Fruit fly (Drosophila melanogaster) whole organism, embryonic: ENCODE results near the gene GstT4.
A peak's percentile ranks its signal among the peaks of the same experiment; 100 is the strongest.

ENCODE experiments used
- C15 ChIP-seq: fragments of 200-800 bp; sonication (Bioruptor generic); IDR thresholded peaks from 3 replicates; pipeline ENCODE4 v1.3.6; 2022; ENCODE audit warnings: missing biosample characterization, missing genetic modification characterization
- CG10366 ChIP-seq: fragments of 200-800 bp; sonication (Bioruptor generic); IDR thresholded peaks from 2 replicates; pipeline ENCODE4 v1.3.6; 2022; ENCODE audit warnings: missing biosample characterization, missing genetic modification characterization
- CG11398 ChIP-seq: fragments of 200-800 bp; sonication (Bioruptor generic); optimal IDR thresholded peaks from 2 replicates; lab custom pipeline; 2016; ENCODE audit warnings: missing biosample characterization, missing genetic modification characterization
- CG11504 ChIP-seq: fragments of 200-800 bp; sonication (Bioruptor generic); optimal IDR thresholded peaks from 3 replicates; lab custom pipeline; 2019; ENCODE audit warnings: missing biosample characterization, mild to moderate bottlenecking, missing genetic modification characterization, moderate library complexity
- CG12391 ChIP-seq: fragments of 200-800 bp; sonication (Bioruptor generic); optimal IDR thresholded peaks from 3 replicates; lab custom pipeline; 2018; ENCODE audit warnings: missing biosample characterization, mild to moderate bottlenecking, missing genetic modification characterization, moderate library complexity
- CG12744 ChIP-seq: fragments of 200-800 bp; sonication (Bioruptor generic); optimal IDR thresholded peaks from 2 replicates; lab custom pipeline; 2016; ENCODE audit warnings: missing biosample characterization, missing genetic modification characterization
- CG14014 ChIP-seq: fragments of 200-800 bp; sonication (Bioruptor generic); IDR thresholded peaks from 2 replicates; pipeline ENCODE4 v1.3.6; 2022; ENCODE audit warnings: missing biosample characterization, missing genetic modification characterization
- CG17328 ChIP-seq: fragments of 200-800 bp; sonication (Bioruptor generic); IDR thresholded peaks from 2 replicates; pipeline ENCODE4 v1.3.6; 2022; ENCODE audit warnings: missing biosample characterization, missing genetic modification characterization
- CG17359 ChIP-seq: fragments of 200-800 bp; sonication (Bioruptor generic); optimal IDR thresholded peaks from 3 replicates; lab custom pipeline; 2018; ENCODE audit warnings: missing biosample characterization, mild to moderate bottlenecking, missing genetic modification characterization, moderate library complexity
- CG17361 ChIP-seq: fragments of 200-800 bp; sonication (Bioruptor generic); IDR thresholded peaks from 3 replicates; pipeline ENCODE4 v1.3.6; 2022; ENCODE audit warnings: missing biosample characterization, missing genetic modification characterization
- CG2199 ChIP-seq: fragments of 200-800 bp; sonication (Bioruptor generic); IDR thresholded peaks from 3 replicates; pipeline ENCODE4 v1.3.6; 2022; ENCODE audit warnings: missing biosample characterization, missing genetic modification characterization
- CG31365 ChIP-seq: fragments of 200-800 bp; sonication (Bioruptor generic); optimal IDR thresholded peaks from 2 replicates; lab custom pipeline; 2018; ENCODE audit warnings: missing biosample characterization, mild to moderate bottlenecking, missing genetic modification characterization
- CG4424 ChIP-seq: fragments of 200-800 bp; sonication (Bioruptor generic); optimal IDR thresholded peaks from 3 replicates; lab custom pipeline; 2016; ENCODE audit warnings: missing biosample characterization, missing genetic modification characterization
- CG4854 ChIP-seq: fragments of 200-800 bp; sonication (Bioruptor generic); optimal IDR thresholded peaks from 2 replicates; lab custom pipeline; 2016; ENCODE audit warnings: missing biosample characterization, missing genetic modification characterization, inconsistent platforms
- CG6175 ChIP-seq: fragments of 200-800 bp; sonication (Bioruptor generic); IDR thresholded peaks from 3 replicates; pipeline ENCODE4 v1.3.6; 2022; ENCODE audit warnings: missing biosample characterization, missing genetic modification characterization
- CG6254 ChIP-seq: fragments of 200-800 bp; sonication (Bioruptor generic); optimal IDR thresholded peaks from 3 replicates; lab custom pipeline; 2017; ENCODE audit warnings: mild to moderate bottlenecking, missing biosample characterization, missing genetic modification reagents, missing genetic modification characterization
- CG6272 ChIP-seq: fragments of 200-800 bp; sonication (Bioruptor generic); IDR thresholded peaks from 2 replicates; pipeline ENCODE4 v1.3.6; 2022; ENCODE audit warnings: missing biosample characterization, missing genetic modification characterization
- CG7271 ChIP-seq: fragments of 200-800 bp; sonication (Bioruptor generic); optimal IDR thresholded peaks from 2 replicates; lab custom pipeline; 2018; ENCODE audit warnings: missing biosample characterization, mild to moderate bottlenecking, missing genetic modification characterization, moderate library complexity
- CG7372 ChIP-seq: fragments of 200-800 bp; sonication (Bioruptor generic); IDR thresholded peaks from 2 replicates; pipeline ENCODE4 v1.3.6; 2022; ENCODE audit warnings: missing biosample characterization, missing genetic modification characterization
- CG9727 ChIP-seq: fragments of 200-800 bp; sonication (Bioruptor generic); optimal IDR thresholded peaks from 3 replicates; lab custom pipeline; 2017; ENCODE audit warnings: missing biosample characterization, mild to moderate bottlenecking, missing genetic modification characterization
- D19B ChIP-seq: fragments of 200-800 bp; sonication (Bioruptor generic); optimal IDR thresholded peaks from 2 replicates; lab custom pipeline; 2017; ENCODE audit warnings: missing biosample characterization, mild to moderate bottlenecking, missing genetic modification characterization
- Dek ChIP-seq: fragments of 200-800 bp; sonication (Bioruptor generic); optimal IDR thresholded peaks from 3 replicates; lab custom pipeline; 2019; ENCODE audit warnings: missing biosample characterization, mild to moderate bottlenecking, missing genetic modification characterization, moderate library complexity
- HLH3B ChIP-seq: fragments of 200-800 bp; sonication (Bioruptor generic); IDR thresholded peaks from 2 replicates; pipeline ENCODE4 v1.3.6; 2022; ENCODE audit warnings: missing biosample characterization, missing genetic modification characterization
- HLHmδ ChIP-seq: fragments of 200-800 bp; sonication (Bioruptor generic); optimal IDR thresholded peaks from 2 replicates; lab custom pipeline; 2018; ENCODE audit warnings: missing biosample characterization, mild to moderate bottlenecking, missing genetic modification characterization, moderate library complexity
- Hmr ChIP-seq: fragments of 200-800 bp; sonication (Bioruptor generic); optimal IDR thresholded peaks from 3 replicates; lab custom pipeline; 2017; ENCODE audit warnings: mild to moderate bottlenecking, missing biosample characterization, missing genetic modification reagents, missing genetic modification characterization
- Hr3 ChIP-seq: fragments of 200-800 bp; sonication (Bioruptor generic); optimal IDR thresholded peaks from 3 replicates; lab custom pipeline; 2016; ENCODE audit warnings: missing biosample characterization, missing genetic modification characterization
- Lpt ChIP-seq: fragments of >200 bp; optimal IDR thresholded peaks from 2 replicates; lab custom pipeline; 2018; ENCODE audit warnings: missing biosample characterization, missing genetic modification characterization
- Meics ChIP-seq: fragments of 200-800 bp; sonication (Bioruptor generic); optimal IDR thresholded peaks from 2 replicates; lab custom pipeline; 2017; ENCODE audit warnings: missing biosample characterization, mild to moderate bottlenecking, missing genetic modification characterization
- Mrtf ChIP-seq: fragments of 200-800 bp; sonication (Bioruptor generic); IDR thresholded peaks from 3 replicates; pipeline ENCODE4 v1.3.6; 2022; ENCODE audit warnings: missing biosample characterization, missing genetic modification characterization
- Ptx1 ChIP-seq: fragments of 200-800 bp; sonication (Bioruptor generic); IDR thresholded peaks from 2 replicates; pipeline ENCODE4 v1.3.6; 2022; ENCODE audit warnings: missing biosample characterization, missing genetic modification characterization
- TFAM ChIP-seq: fragments of 200-800 bp; sonication (Bioruptor generic); optimal IDR thresholded peaks from 2 replicates; lab custom pipeline; 2017; ENCODE audit warnings: missing biosample characterization, missing genetic modification characterization, inconsistent platforms
- Vsx1 ChIP-seq: fragments of 200-800 bp; sonication (Bioruptor generic); optimal IDR thresholded peaks from 2 replicates; lab custom pipeline; 2017; ENCODE audit warnings: missing biosample characterization, mild to moderate bottlenecking, missing genetic modification characterization, missing genetic modification reagents
- ara ChIP-seq: fragments of 200-800 bp; sonication (Bioruptor generic); IDR thresholded peaks from 2 replicates; pipeline ENCODE4 v1.3.6; 2022; ENCODE audit warnings: missing biosample characterization, missing genetic modification characterization
- bbx ChIP-seq: fragments of 200-800 bp; sonication (Bioruptor generic); IDR thresholded peaks from 2 replicates; pipeline ENCODE4 v1.3.6; 2022; ENCODE audit warnings: missing biosample characterization, missing genetic modification characterization; ENCODE audit not compliant: partially characterized antibody
- caup ChIP-seq: fragments of 200-800 bp; sonication (Bioruptor generic); optimal IDR thresholded peaks from 3 replicates; lab custom pipeline; 2017; ENCODE audit warnings: missing biosample characterization, mild to moderate bottlenecking, missing genetic modification characterization, moderate library complexity; ENCODE audit not compliant: severe bottlenecking
- ci ChIP-seq: fragments of 200-800 bp; sonication (Bioruptor generic); IDR thresholded peaks from 3 replicates; pipeline ENCODE4 v1.3.6; 2022; ENCODE audit warnings: missing biosample characterization, missing genetic modification characterization
- da ChIP-seq: fragments of 200-800 bp; sonication (Bioruptor generic); optimal IDR thresholded peaks from 2 replicates; lab custom pipeline; 2016; ENCODE audit warnings: missing biosample characterization, missing genetic modification characterization
- eve ChIP-seq, 2 experiments: fragments of >200 bp; optimal IDR thresholded peaks; 2 replicates each; lab custom pipeline; 2017; ENCODE audit warnings: missing biosample characterization in 2 of 2, missing genetic modification characterization in 2 of 2
- fd3F ChIP-seq: fragments of 200-800 bp; sonication (Bioruptor generic); optimal IDR thresholded peaks from 2 replicates; lab custom pipeline; 2018; ENCODE audit warnings: missing biosample characterization, mild to moderate bottlenecking, missing genetic modification characterization, moderate library complexity
- gem ChIP-seq: fragments of 200-800 bp; sonication (Bioruptor generic); optimal IDR thresholded peaks from 2 replicates; lab custom pipeline; 2019; ENCODE audit warnings: missing biosample characterization, mild to moderate bottlenecking, missing genetic modification characterization, moderate library complexity
- gro ChIP-seq: fragments of 200-800 bp; sonication (Bioruptor generic); optimal IDR thresholded peaks from 2 replicates; lab custom pipeline; 2016; ENCODE audit warnings: missing biosample characterization, missing genetic modification characterization
- gt ChIP-seq: fragments of 200-800 bp; sonication (Bioruptor generic); IDR thresholded peaks from 2 replicates; pipeline ENCODE4 v1.3.6; 2022; ENCODE audit warnings: missing biosample characterization, missing genetic modification characterization
- hbn ChIP-seq: fragments of 200-800 bp; sonication (Bioruptor generic); IDR thresholded peaks from 2 replicates; pipeline ENCODE4 v1.3.6; 2022; ENCODE audit warnings: missing biosample characterization, missing genetic modification characterization; ENCODE audit not compliant: partially characterized antibody
- kay ChIP-seq: fragments of 200-800 bp; sonication (Bioruptor generic); optimal IDR thresholded peaks from 2 replicates; lab custom pipeline; 2016; ENCODE audit warnings: missing biosample characterization, missing genetic modification characterization
- lmd ChIP-seq: fragments of 200-800 bp; sonication (Bioruptor generic); IDR thresholded peaks from 2 replicates; pipeline ENCODE4 v1.3.6; 2022; ENCODE audit warnings: missing biosample characterization, missing genetic modification characterization
- pita ChIP-seq: fragments of 200-800 bp; sonication (Bioruptor generic); optimal IDR thresholded peaks from 2 replicates; lab custom pipeline; 2017; ENCODE audit warnings: missing biosample characterization, mild to moderate bottlenecking, missing genetic modification characterization
- psq ChIP-seq: fragments of 200-800 bp; sonication (Bioruptor generic); optimal IDR thresholded peaks from 2 replicates; lab custom pipeline; 2017; ENCODE audit warnings: missing biosample characterization, missing genetic modification characterization
- sd ChIP-seq: fragments of 200-800 bp; sonication (Bioruptor generic); optimal IDR thresholded peaks from 3 replicates; lab custom pipeline; 2018; ENCODE audit warnings: missing biosample characterization, mild to moderate bottlenecking, missing genetic modification characterization, moderate library complexity
- sim ChIP-seq: fragments of 200-800 bp; sonication (Bioruptor generic); IDR thresholded peaks from 2 replicates; pipeline ENCODE4 v1.3.6; 2022; ENCODE audit warnings: missing biosample characterization, missing genetic modification characterization
- stwl ChIP-seq: fragments of 200-800 bp; sonication (Bioruptor generic); optimal IDR thresholded peaks from 3 replicates; lab custom pipeline; 2018; ENCODE audit warnings: missing biosample characterization, mild to moderate bottlenecking, missing genetic modification characterization, moderate library complexity
- unc-4 ChIP-seq: fragments of 200-800 bp; sonication (Bioruptor generic); IDR thresholded peaks from 2 replicates; pipeline ENCODE4 v1.3.6; 2022; ENCODE audit warnings: missing biosample characterization, missing genetic modification characterization; ENCODE audit not compliant: partially characterized antibody
- zfh1 ChIP-seq: fragments of 200-800 bp; sonication (Bioruptor generic); IDR thresholded peaks from 3 replicates; pipeline ENCODE4 v1.3.6; 2022; ENCODE audit warnings: missing biosample characterization, missing genetic modification characterization

The GstT4 gene

dm6 chrX:13401245-13401644, 3.3 kb upstream of the GstT4 start (continued):
- no peak for TF ChIP-seq CG17359 (tag; lab: Kevin White, UChicago)
- TF ChIP-seq CG6272 (GFP tag; lab: Robert Waterston, UW) = no peak
- no peak for TF ChIP-seq lmd (GFP tag; lab: Robert Waterston, UW)
- peak; percentile 13 for TF ChIP-seq Meics (GFP tag; lab: Kevin White, UChicago)
- TF ChIP-seq sim (GFP tag; lab: Robert Waterston, UW) = no peak
- no peak for TF ChIP-seq CG31365 (tag; lab: Kevin White, UChicago)
- TF ChIP-seq ci (GFP tag; lab: Robert Waterston, UW) = peak; percentile 42; the same call in 1 of the 3 replicates
- no peak for TF ChIP-seq hbn
- TF ChIP-seq bbx (GFP tag; lab: Robert Waterston, UW) = no peak
- TF ChIP-seq CG14014 = no peak
- peak; percentile 10; the same call in 1 of the 3 replicates for TF ChIP-seq CG2199 (GFP tag; lab: Robert Waterston, UW)
- no peak for TF ChIP-seq Hmr
- no peak for TF ChIP-seq CG4854
- TF ChIP-seq zfh1 (GFP tag; lab: Robert Waterston, UW) = 0 out of 3 replicates have a peak, but pooled peaks have one; percentile 24
- no peak for TF ChIP-seq da (GFP tag; lab: Kevin White, UChicago)
- TF ChIP-seq sd (tag; lab: Kevin White, UChicago) = no peak
- TF ChIP-seq unc-4 = no peak
- TF ChIP-seq Vsx1 (GFP tag; lab: Kevin White, UChicago) = no peak
- no peak for TF ChIP-seq psq (GFP tag; lab: Kevin White, UChicago)
- TF ChIP-seq gro (GFP tag; lab: Kevin White, UChicago) = peak; percentile 37
- TF ChIP-seq CG7271 (tag; lab: Kevin White, UChicago) = no peak
- peak; percentile 7 for TF ChIP-seq HLHmδ (GFP tag; lab: Kevin White, UChicago)
- TF ChIP-seq CG4424 (GFP tag; lab: Kevin White, UChicago) = peak; percentile 7
- TF ChIP-seq CG12744 (GFP tag; lab: Kevin White, UChicago) = no peak
- peak; percentile 32 for TF ChIP-seq pita (GFP tag; lab: Kevin White, UChicago)
- TF ChIP-seq kay = no peak
- TF ChIP-seq CG7372 (GFP tag; lab: Robert Waterston, UW) = no peak
- no peak for TF ChIP-seq Dek (tag; lab: Kevin White, UChicago)
- no peak for TF ChIP-seq CG12391 (tag; lab: Kevin White, UChicago)
- no peak for TF ChIP-seq CG6175
- TF ChIP-seq stwl (tag; lab: Kevin White, UChicago) = no peak
- no peak for TF ChIP-seq D19B
- TF ChIP-seq CG6254 (GFP tag; lab: Kevin White, UChicago) = no peak
- TF ChIP-seq CG17328 (GFP tag; lab: Robert Waterston, UW) = peak; percentile 30; the same call in 1 of the 2 replicates
- no peak for TF ChIP-seq Hr3 (GFP tag; lab: Kevin White, UChicago)
- peak; percentile 9 for TF ChIP-seq caup (GFP tag; lab: Kevin White, UChicago)
- no peak for TF ChIP-seq CG10366 (GFP tag; lab: Robert Waterston, UW)
- no peak for TF ChIP-seq gem (tag; lab: Kevin White, UChicago)
- no peak for TF ChIP-seq ara (GFP tag; lab: Robert Waterston, UW)
- peak; percentile 24; the same call in 1 of the 3 replicates for TF ChIP-seq CG17361 (GFP tag; lab: Robert Waterston, UW)
- peak; percentile 10; the same call in 1 of the 2 replicates for TF ChIP-seq HLH3B (GFP tag; lab: Robert Waterston, UW)
- TF ChIP-seq TFAM (GFP tag; lab: Kevin White, UChicago) = no peak
- TF ChIP-seq CG11398 (GFP tag; lab: Kevin White, UChicago) = no peak
- TF ChIP-seq fd3F (GFP tag; lab: Kevin White, UChicago) = no peak
- TF ChIP-seq gt = no peak
- no peak for TF ChIP-seq Ptx1 (GFP tag; lab: Robert Waterston, UW)
- TF ChIP-seq Mrtf (GFP tag; lab: Robert Waterston, UW) = no peak
- TF ChIP-seq Lpt (GFP tag; lab: Kevin White, UChicago) = no peak
- no peak for TF ChIP-seq CG9727
- no peak for TF ChIP-seq eve (GFP tag; optimal IDR thresholded peaks at IDR 0.05; lab: Kevin White, UChicago)
- peak; percentile 4 for TF ChIP-seq CG11504 (tag; lab: Kevin White, UChicago)
- no peak for TF ChIP-seq C15 (GFP tag; lab: Robert Waterston, UW)
